Worm (Caenorhabditis elegans) whole organism, young adult: ENCODE results near the gene Y110A2AL.2.

ENCODE experiments used
- B0035.1 ChIP-seq: sonication (generic microtip); optimal IDR thresholded peaks from 2 replicates; lab custom pipeline; 2016; ENCODE audit warnings: missing genetic modification characterization, mild to moderate bottlenecking, missing compliant biosample characterization, missing genotype, missing genetic modification reagents
- B0336.3 ChIP-seq: fragments of 200-800 bp; sonication (Bioruptor generic); IDR thresholded peaks from 2 replicates; pipeline ENCODE4 v1.3.6; 2022; ENCODE audit warnings: missing genetic modification characterization, missing compliant biosample characterization
- D2030.7 ChIP-seq: fragments of 200-800 bp; sonication (Bioruptor generic); IDR thresholded peaks from 2 replicates; pipeline ENCODE4 v1.3.6; 2022; ENCODE audit warnings: missing genetic modification reagents, missing genetic modification characterization, missing compliant biosample characterization
- F22D6.2 ChIP-seq: sonication (generic microtip); optimal IDR thresholded peaks from 2 replicates; lab custom pipeline; 2016; ENCODE audit warnings: mild to moderate bottlenecking, missing genetic modification characterization, missing compliant biosample characterization
- F33H1.4 ChIP-seq: fragments of 200-800 bp; sonication (Bioruptor generic); IDR thresholded peaks from 2 replicates; pipeline ENCODE4 v1.3.6; 2022; ENCODE audit warnings: missing genetic modification reagents, missing genetic modification characterization, missing compliant biosample characterization
- T07F8.4 ChIP-seq: sonication (generic microtip); optimal IDR thresholded peaks from 2 replicates; lab custom pipeline; 2016; ENCODE audit warnings: mild to moderate bottlenecking, missing genetic modification characterization, moderate library complexity, missing compliant biosample characterization
- atf-7 ChIP-seq: sonication (generic microtip); optimal IDR thresholded peaks from 2 replicates; lab custom pipeline; 2017; ENCODE audit warnings: mild to moderate bottlenecking, missing genetic modification characterization, missing compliant biosample characterization
- athp-1 ChIP-seq: sonication (generic microtip); optimal IDR thresholded peaks from 2 replicates; lab custom pipeline; 2017; ENCODE audit warnings: mild to moderate bottlenecking, missing genetic modification characterization, missing compliant biosample characterization
- attf-5 ChIP-seq: fragments of 200-800 bp; sonication (Bioruptor generic); optimal IDR thresholded peaks from 2 replicates; lab custom pipeline; 2018; ENCODE audit warnings: mild to moderate bottlenecking, missing genetic modification characterization, missing compliant biosample characterization
- ccch-3 ChIP-seq: fragments of 200-800 bp; sonication (Bioruptor generic); optimal IDR thresholded peaks from 2 replicates; lab custom pipeline; 2018; ENCODE audit warnings: mild to moderate bottlenecking, missing genetic modification characterization, missing compliant biosample characterization
- ceh-79 ChIP-seq: sonication (generic microtip); optimal IDR thresholded peaks from 2 replicates; lab custom pipeline; 2017; ENCODE audit warnings: mild to moderate bottlenecking, missing genetic modification characterization, missing compliant biosample characterization
- ceh-91 ChIP-seq: fragments of 200-800 bp; sonication (Bioruptor generic); IDR thresholded peaks from 2 replicates; pipeline ENCODE4 v1.3.6; 2022; ENCODE audit warnings: missing genetic modification reagents, missing genetic modification characterization, missing compliant biosample characterization
- dpl-1 ChIP-seq: fragments of 150-350 bp; optimal IDR thresholded peaks from 2 replicates; lab custom pipeline; 2014; ENCODE audit warnings: missing biosample characterization, missing genetic modification reagents, missing genetic modification characterization
- efl-1 ChIP-seq: fragments of 150-350 bp; optimal IDR thresholded peaks from 2 replicates; lab custom pipeline; 2014; ENCODE audit warnings: missing biosample characterization, missing genetic modification reagents, missing genetic modification characterization
- egrh-3 ChIP-seq: fragments of 200-800 bp; sonication (Bioruptor generic); IDR thresholded peaks from 2 replicates; pipeline ENCODE4 v1.3.6; 2022; ENCODE audit warnings: missing genetic modification reagents, missing genetic modification characterization, missing compliant biosample characterization
- ekl-4 ChIP-seq: fragments of 200-800 bp; sonication (Bioruptor generic); IDR thresholded peaks from 2 replicates; pipeline ENCODE4 v1.3.6; 2022; ENCODE audit warnings: missing genetic modification reagents, missing genetic modification characterization, missing compliant biosample characterization
- gei-17 ChIP-seq: fragments of 200-800 bp; sonication (Bioruptor generic); optimal IDR thresholded peaks from 2 replicates; lab custom pipeline; 2018; ENCODE audit warnings: mild to moderate bottlenecking, missing genetic modification characterization, missing compliant biosample characterization
- hmg-1.2 ChIP-seq: fragments of 200-800 bp; sonication (Bioruptor generic); IDR thresholded peaks from 2 replicates; pipeline ENCODE4 v1.3.6; 2022; ENCODE audit warnings: missing genetic modification reagents, missing genetic modification characterization, missing compliant biosample characterization
- hsf-1 ChIP-seq: fragments of 200-800 bp; sonication (Bioruptor generic); IDR thresholded peaks from 2 replicates; pipeline ENCODE4 v1.3.6; 2022; ENCODE audit warnings: missing genetic modification reagents, missing genetic modification characterization, missing compliant biosample characterization
- lin-35 ChIP-seq, 3 experiments: fragments of 150-350 bp in 2 of 3; sonication (generic microtip) in 1 of 3; optimal IDR thresholded peaks; 2 replicates each; lab custom pipeline; 2014 to 2018; ENCODE audit warnings: missing biosample characterization in 3 of 3, missing genetic modification characterization in 3 of 3, missing genetic modification reagents in 3 of 3
- lin-40 ChIP-seq: sonication (generic microtip); optimal IDR thresholded peaks from 2 replicates; lab custom pipeline; 2016; ENCODE audit warnings: missing genetic modification characterization, mild to moderate bottlenecking, missing compliant biosample characterization, missing genotype, missing genetic modification reagents
- lin-54 ChIP-seq: fragments of 200-800 bp; sonication (Bioruptor generic); optimal IDR thresholded peaks from 2 replicates; lab custom pipeline; 2018; ENCODE audit warnings: mild to moderate bottlenecking, missing genetic modification characterization, missing compliant biosample characterization
- lsl-1 ChIP-seq: fragments of 200-800 bp; sonication (Bioruptor generic); optimal IDR thresholded peaks from 2 replicates; lab custom pipeline; 2018; ENCODE audit warnings: mild to moderate bottlenecking, missing genetic modification characterization, moderate library complexity, missing compliant biosample characterization
- madf-6 ChIP-seq: fragments of 200-800 bp; sonication (Bioruptor generic); IDR thresholded peaks from 2 replicates; pipeline ENCODE4 v1.3.6; 2022; ENCODE audit warnings: missing genetic modification reagents, missing genetic modification characterization, missing compliant biosample characterization
- mes-4 ChIP-seq: sonication (generic microtip); optimal IDR thresholded peaks from 2 replicates; lab custom pipeline; 2016; ENCODE audit warnings: missing genotype, missing genetic modification characterization, missing compliant biosample characterization
- mxl-1 ChIP-seq: sonication (generic microtip); optimal IDR thresholded peaks from 2 replicates; lab custom pipeline; 2016; ENCODE audit warnings: missing genetic modification characterization, missing compliant biosample characterization
- nfya-1 ChIP-seq: sonication (generic microtip); optimal IDR thresholded peaks from 2 replicates; lab custom pipeline; 2017; ENCODE audit warnings: antibody characterized with exemption, missing compliant biosample characterization, missing genetic modification characterization, borderline replicate concordance; ENCODE audit not compliant: insufficient read depth
- nfya-2 ChIP-seq: fragments of 200-800 bp; sonication (Bioruptor generic); IDR thresholded peaks from 2 replicates; pipeline ENCODE4 v1.3.6; 2022; ENCODE audit warnings: missing genetic modification reagents, missing genetic modification characterization, missing compliant biosample characterization
- rcor-1 ChIP-seq: fragments of 200-800 bp; sonication (Bioruptor generic); IDR thresholded peaks from 2 replicates; pipeline ENCODE4 v1.3.6; 2022; ENCODE audit warnings: missing genetic modification reagents, missing genetic modification characterization, missing compliant biosample characterization
- sdz-38 ChIP-seq: sonication (generic microtip); optimal IDR thresholded peaks from 2 replicates; lab custom pipeline; 2016; ENCODE audit warnings: missing genotype, missing genetic modification characterization, missing compliant biosample characterization
- snpc-1.1 ChIP-seq: sonication (generic microtip); optimal IDR thresholded peaks from 2 replicates; lab custom pipeline; 2017; ENCODE audit warnings: missing genetic modification characterization, mild to moderate bottlenecking, missing compliant biosample characterization, antibody characterized with exemption, moderate library complexity, missing genotype, missing genetic modification reagents; ENCODE audit not compliant: insufficient read depth
- snpc-1.3 ChIP-seq: sonication (generic microtip); optimal IDR thresholded peaks from 2 replicates; lab custom pipeline; 2017; ENCODE audit warnings: missing genetic modification characterization, mild to moderate bottlenecking, missing compliant biosample characterization, antibody characterized with exemption, moderate library complexity, missing genotype, missing genetic modification reagents; ENCODE audit not compliant: insufficient read depth
- snpc-3.4 ChIP-seq: sonication (generic microtip); optimal IDR thresholded peaks from 2 replicates; lab custom pipeline; 2017; ENCODE audit warnings: missing genetic modification characterization, mild to moderate bottlenecking, missing compliant biosample characterization, antibody characterized with exemption, moderate library complexity, missing genotype, missing genetic modification reagents
- tbp1 ChIP-seq: fragments of 200-800 bp; sonication (Bioruptor generic); optimal IDR thresholded peaks from 2 replicates; lab custom pipeline; 2018; ENCODE audit warnings: mild to moderate bottlenecking, missing genetic modification characterization, missing compliant biosample characterization
- tbx-9 ChIP-seq: sonication (generic microtip); optimal IDR thresholded peaks from 2 replicates; lab custom pipeline; 2016; ENCODE audit warnings: borderline replicate concordance, missing genetic modification characterization, inconsistent platforms, missing compliant biosample characterization
- tlf-1 ChIP-seq: fragments of 200-800 bp; sonication (Bioruptor generic); optimal IDR thresholded peaks from 2 replicates; lab custom pipeline; 2018; ENCODE audit warnings: mild to moderate bottlenecking, missing genetic modification characterization, missing compliant biosample characterization
- unc-130 ChIP-seq: sonication (generic microtip); optimal IDR thresholded peaks from 2 replicates; lab custom pipeline; 2016; ENCODE audit warnings: missing genetic modification reagents, missing genetic modification characterization, missing compliant biosample characterization
- unc-62 ChIP-seq: fragments of 150-350 bp; optimal IDR thresholded peaks from 2 replicates; lab custom pipeline; 2014; ENCODE audit warnings: missing biosample characterization, missing genetic modification reagents, missing genetic modification characterization
- xnd-1 ChIP-seq: sonication (generic microtip); optimal IDR thresholded peaks from 2 replicates; lab custom pipeline; 2016; ENCODE audit warnings: missing genotype, missing genetic modification reagents, missing genetic modification characterization, missing compliant biosample characterization
- zfh-2 ChIP-seq: fragments of 200-800 bp; sonication (Bioruptor generic); conservative IDR thresholded peaks from 2 replicates; pipeline ENCODE4 v1.3.6; 2022; ENCODE audit warnings: missing genetic modification reagents, missing genetic modification characterization, missing compliant biosample characterization
- ztf-22 ChIP-seq: fragments of 200-800 bp; sonication (Bioruptor generic); optimal IDR thresholded peaks from 2 replicates; lab custom pipeline; 2018; ENCODE audit warnings: mild to moderate bottlenecking, missing genetic modification characterization, moderate library complexity, missing compliant biosample characterization
- ztf-26 ChIP-seq: sonication (generic microtip); optimal IDR thresholded peaks from 2 replicates; lab custom pipeline; 2017; ENCODE audit warnings: missing genetic modification characterization, missing compliant biosample characterization

The Y110A2AL.2 gene

DNA sequence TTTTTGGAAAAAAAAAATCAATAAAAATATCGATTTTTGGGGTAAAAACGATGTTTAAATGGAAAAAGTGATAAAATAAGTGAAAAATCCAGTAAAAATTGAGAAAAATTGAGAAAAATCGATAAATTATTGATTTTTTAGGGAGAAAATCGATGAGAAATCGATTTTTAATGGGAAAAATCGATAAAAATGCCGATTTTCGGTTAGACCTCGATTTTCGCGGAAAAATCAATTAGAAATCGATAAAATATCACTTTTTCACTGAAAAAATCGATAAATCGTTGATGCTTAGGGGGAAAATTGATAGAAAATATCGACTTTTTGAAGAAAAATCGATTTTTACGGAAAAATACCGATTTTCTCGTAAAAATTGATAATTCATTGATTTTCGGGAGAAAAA, 33.4 kb downstream of the Y110A2AL.2 start:
- TF ChIP-seq egrh-3 (GFP tag; lab: Robert Waterston, UW): no peak
- no peak for TF ChIP-seq lin-40 (tag; lab: Kevin White, UChicago)
- no peak for TF ChIP-seq hsf-1
- no peak for TF ChIP-seq F22D6.2 (tag; lab: Kevin White, UChicago)
- TF ChIP-seq tlf-1 (GFP tag; lab: Kevin White, UChicago): no peak
- no peak for TF ChIP-seq nfya-1
- TF ChIP-seq tbp1 (GFP tag; lab: Kevin White, UChicago): no peak
- TF ChIP-seq lin-54 (GFP tag; lab: Kevin White, UChicago): no peak
- TF ChIP-seq B0035.1: no peak
- no peak for TF ChIP-seq ceh-79 (tag; lab: Kevin White, UChicago)
- no peak for TF ChIP-seq snpc-3.4 (tag; lab: Kevin White, UChicago)
- TF ChIP-seq ztf-22: no peak
- TF ChIP-seq unc-130 (GFP tag; lab: Kevin White, UChicago): no peak
- TF ChIP-seq ccch-3: no peak
- TF ChIP-seq mes-4 (tag; lab: Kevin White, UChicago): no peak
- TF ChIP-seq ekl-4: no peak

DNA sequence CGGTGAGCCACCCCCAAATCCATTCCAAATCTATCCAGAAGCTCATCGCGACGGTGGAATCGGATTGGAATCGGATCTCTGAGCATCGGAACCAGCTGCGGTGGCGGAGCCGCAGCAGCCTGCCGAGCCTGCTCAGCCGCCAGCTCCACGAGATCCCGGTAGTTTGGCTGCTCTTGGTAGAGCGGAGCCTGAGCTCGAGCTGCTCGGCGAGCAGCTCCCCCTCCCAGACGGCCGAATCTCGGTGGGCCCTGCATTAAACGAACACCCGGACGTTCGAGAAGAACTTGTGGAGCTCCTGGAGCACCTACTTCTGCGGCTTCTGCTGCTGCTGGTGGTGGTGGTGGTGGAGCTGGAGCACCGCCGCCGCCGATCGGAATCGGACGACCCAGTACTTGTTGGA, 35.9 kb downstream of the Y110A2AL.2 start:
- TF ChIP-seq unc-62 (GFP tag; lab: Kevin White, UChicago) (no peak), zfh-2 (GFP tag; lab: Robert Waterston, UW) (peak; percentile 78; the same call in 1 of the 2 replicates), mxl-1 (tag; lab: Kevin White, UChicago) (no peak), sdz-38 (no peak), egrh-3 (GFP tag; lab: Robert Waterston, UW) (peak; percentile 97), gei-17 (GFP tag; lab: Kevin White, UChicago) (no peak)

DNA sequence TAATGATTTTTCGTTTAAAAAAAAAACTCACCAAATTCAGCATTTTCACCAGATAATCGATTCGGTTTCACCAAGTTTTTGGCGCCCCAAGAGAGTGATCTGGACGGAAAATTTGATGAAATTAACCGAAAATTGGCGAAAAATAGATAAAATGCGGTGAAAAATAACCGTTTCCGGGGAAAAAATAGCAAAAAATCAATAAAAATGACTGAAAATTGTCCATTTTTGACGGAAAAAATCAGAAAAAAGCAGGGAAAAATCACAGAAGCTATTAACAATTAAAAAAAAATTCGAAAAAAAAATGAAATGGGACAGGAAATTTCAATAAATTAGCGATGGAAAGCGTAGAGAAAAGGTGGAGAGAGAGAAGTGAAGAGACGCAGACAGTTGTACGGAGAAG, 45.7 kb downstream of the Y110A2AL.2 start, which contains the start of gene ubc-15:
Gene ubc-15 (minus strand): TSS at position 101 of the 400 bp plus-strand sequence.
- no peak for TF ChIP-seq ztf-26 (tag; lab: Kevin White, UChicago)
- TF ChIP-seq atf-7: peak; percentile 37
- no peak for TF ChIP-seq unc-62 (GFP tag; lab: Kevin White, UChicago)
- TF ChIP-seq hmg-1.2 (GFP tag; lab: Robert Waterston, UW): peak; percentile 15; the same call in 1 of the 2 replicates
- no peak for TF ChIP-seq nfya-2 (GFP tag; lab: Robert Waterston, UW)
- TF ChIP-seq athp-1 (tag; lab: Kevin White, UChicago): no peak
- no peak for TF ChIP-seq F22D6.2 (tag; lab: Kevin White, UChicago)
- no peak for TF ChIP-seq tbx-9 (tag; lab: Kevin White, UChicago)
- TF ChIP-seq T07F8.4: no peak
- no peak for TF ChIP-seq attf-5 (GFP tag; lab: Kevin White, UChicago)

DNA sequence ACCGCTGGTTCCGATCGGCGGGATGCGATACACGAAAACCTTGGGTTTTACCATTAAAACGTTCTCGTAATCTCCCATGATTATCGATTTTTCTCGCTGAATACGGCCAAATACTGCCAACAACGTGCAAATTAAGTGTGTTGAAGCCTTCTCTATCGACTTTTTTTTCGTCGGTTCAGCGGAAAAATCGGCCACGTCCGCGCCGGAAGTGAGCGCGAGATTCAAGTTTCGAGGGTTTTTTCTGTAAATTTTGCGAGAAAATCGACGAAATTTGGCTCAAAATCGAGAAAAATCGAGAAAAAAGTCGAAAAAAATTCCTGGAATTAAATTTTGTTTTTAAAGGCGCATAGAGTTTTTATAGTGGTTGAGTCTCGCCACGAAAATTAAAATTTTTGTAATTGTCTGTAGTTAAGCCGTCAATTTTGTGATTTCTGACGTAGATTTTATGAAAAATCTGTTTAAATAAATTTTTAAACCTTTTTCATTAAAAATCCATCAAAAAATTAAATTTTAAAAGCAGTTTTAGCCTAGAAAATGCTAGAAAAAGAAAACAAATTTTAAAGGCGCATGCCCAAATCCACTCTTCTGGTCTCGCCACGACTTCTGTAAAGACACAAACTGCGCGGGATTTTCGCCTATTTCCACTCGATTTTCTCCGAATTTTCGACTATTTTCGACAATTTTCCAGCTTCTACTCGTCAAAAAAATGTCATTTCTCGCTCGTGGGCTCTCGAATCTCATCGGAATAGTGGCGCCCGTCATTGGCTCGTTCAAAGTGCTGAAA, 51.5 kb downstream of the Y110A2AL.2 start, which contains the start of the genes ncap-1 and Y110A2AR.1:
Gene ncap-1 (minus strand): TSS at position 241 of the 784 bp plus-strand sequence.
Gene Y110A2AR.1 (plus strand): TSS at position 637 of the 784 bp plus-strand sequence.
- TF ChIP-seq dpl-1 (no peak), D2030.7 (GFP tag; lab: Robert Waterston, UW) (peak; percentile 86), hmg-1.2 (GFP tag; lab: Robert Waterston, UW) (peak; percentile 25; the same call in 1 of the 2 replicates), B0336.3 (GFP tag; lab: Robert Waterston, UW) (peak; percentile 57; the same call in 1 of the 2 replicates), athp-1 (tag; lab: Kevin White, UChicago) (peak; percentile 16), lin-54 (GFP tag; lab: Kevin White, UChicago) (peak; percentile 58), efl-1 (GFP tag; lab: Kevin White, UChicago) (peak; percentile 87), lsl-1 (GFP tag; lab: Kevin White, UChicago) (peak; percentile 100), snpc-1.1 (tag; lab: Kevin White, UChicago) (peak; percentile 4), xnd-1 (peak; percentile 98), ceh-91 (GFP tag; lab: Robert Waterston, UW) (peak; percentile 87), unc-130 (GFP tag; lab: Kevin White, UChicago) (peak; percentile 45), F33H1.4 (GFP tag; lab: Robert Waterston, UW) (peak; percentile 99), lin-35 (GFP tag; optimal IDR thresholded peaks at IDR 0.05; lab: Kevin White, UChicago) (no peak), snpc-1.3 (tag; lab: Kevin White, UChicago) (peak; percentile 5), rcor-1 (0 out of 2 replicates have a peak, but pooled peaks have one; percentile 29), madf-6 (peak; percentile 93)
